Worm (Caenorhabditis elegans) whole organism, mixed stage, embryonic: ENCODE data around the gene F53A9.3.

Experiments used
- blmp-1 ChIP-seq: fragments of 150-350 bp; optimal IDR thresholded peaks from 2 replicates; lab custom pipeline; 2014; ENCODE audit warnings: missing biosample characterization, missing genetic modification characterization
- lsy-2 ChIP-seq: fragments of 150-350 bp; optimal IDR thresholded peaks from 2 replicates; lab custom pipeline; 2014; ENCODE audit warnings: missing biosample characterization, missing genetic modification characterization
- mls-2 ChIP-seq: sonication (generic microtip); optimal IDR thresholded peaks from 2 replicates; lab custom pipeline; 2016; ENCODE audit warnings: mild to moderate bottlenecking, missing genetic modification characterization, moderate library complexity, missing compliant biosample characterization
- nhr-12 ChIP-seq: fragments of 150-350 bp; optimal IDR thresholded peaks from 2 replicates; lab custom pipeline; 2014; ENCODE audit warnings: missing biosample characterization, missing genetic modification characterization

DNA sequence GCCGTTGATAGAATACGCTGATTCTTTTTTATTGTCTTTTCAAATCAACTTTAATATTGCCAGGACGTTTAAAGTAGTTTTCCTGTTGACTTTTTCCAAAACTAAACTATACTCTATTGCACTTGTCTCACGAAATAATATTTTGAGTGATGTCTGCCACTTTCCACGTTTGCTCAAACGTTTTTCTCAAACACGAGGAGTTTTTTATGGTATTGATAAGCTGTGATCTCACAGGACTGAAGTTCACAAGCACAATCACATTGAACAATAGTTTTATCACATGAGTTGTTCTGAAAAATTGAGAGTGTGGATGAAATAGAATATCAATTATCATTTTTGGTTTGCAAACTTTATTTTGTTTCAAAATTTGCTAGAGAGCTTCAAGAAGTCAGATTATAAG, 11.7 kb downstream of the F53A9.3 start:
- TF ChIP-seq mls-2 (tag; lab: Kevin White, UChicago) (no peak), lsy-2 (tag; lab: Kevin White, UChicago) (no peak), nhr-12 (tag; lab: Kevin White, UChicago) (no peak), blmp-1 (tag; lab: Kevin White, UChicago) (no peak)
